Worm (Caenorhabditis elegans) whole organism, late embryonic: ENCODE results near the gene M04D8.5.

Experiments used
- C08G9.2 ChIP-seq: sonication (generic microtip); optimal IDR thresholded peaks from 2 replicates; lab custom pipeline; 2016; ENCODE audit warnings: mild to moderate bottlenecking, missing genetic modification characterization, moderate library complexity, missing compliant biosample characterization
- C38D4.7 ChIP-seq: fragments of 200-800 bp; sonication (Bioruptor generic); optimal IDR thresholded peaks from 2 replicates; lab custom pipeline; 2018; ENCODE audit warnings: mild to moderate bottlenecking, missing genetic modification characterization, moderate library complexity, missing compliant biosample characterization
- F13H6.1 ChIP-seq: sonication (generic microtip); optimal IDR thresholded peaks from 2 replicates; lab custom pipeline; 2016; ENCODE audit warnings: missing genetic modification characterization, missing compliant biosample characterization
- K02D7.2 ChIP-seq: sonication (generic microtip); optimal IDR thresholded peaks from 2 replicates; lab custom pipeline; 2017; ENCODE audit warnings: mild to moderate bottlenecking, missing genetic modification characterization, missing compliant biosample characterization
- K09A11.1 ChIP-seq: sonication (generic microtip); optimal IDR thresholded peaks from 2 replicates; lab custom pipeline; 2017; ENCODE audit warnings: antibody characterized with exemption, mild to moderate bottlenecking, missing genetic modification characterization, missing compliant biosample characterization; ENCODE audit not compliant: insufficient read depth
- T23F11.4 ChIP-seq: fragments of 200-800 bp; sonication (Bioruptor generic); optimal IDR thresholded peaks from 2 replicates; lab custom pipeline; 2018; ENCODE audit warnings: mild to moderate bottlenecking, missing genetic modification characterization, missing compliant biosample characterization
- ahr-1 ChIP-seq: sonication (generic microtip); optimal IDR thresholded peaks from 2 replicates; lab custom pipeline; 2016; ENCODE audit warnings: missing genetic modification characterization, missing compliant biosample characterization
- ceh-14 ChIP-seq: sonication (generic microtip); optimal IDR thresholded peaks from 2 replicates; lab custom pipeline; 2016; ENCODE audit warnings: missing genotype, missing genetic modification characterization, missing compliant biosample characterization
- ceh-18 ChIP-seq: sonication (generic microtip); optimal IDR thresholded peaks from 2 replicates; lab custom pipeline; 2016; ENCODE audit warnings: missing genetic modification characterization, missing compliant biosample characterization
- ceh-19 ChIP-seq: fragments of 200-800 bp; sonication (Bioruptor generic); optimal IDR thresholded peaks from 2 replicates; lab custom pipeline; 2018; ENCODE audit warnings: mild to moderate bottlenecking, missing genetic modification characterization, missing compliant biosample characterization
- ceh-2 ChIP-seq: sonication (generic microtip); optimal IDR thresholded peaks from 2 replicates; lab custom pipeline; 2016; ENCODE audit warnings: missing genotype, missing genetic modification characterization, missing compliant biosample characterization
- ceh-31 ChIP-seq: sonication (generic microtip); optimal IDR thresholded peaks from 2 replicates; lab custom pipeline; 2016; ENCODE audit warnings: missing genetic modification characterization, missing compliant biosample characterization
- ceh-34 ChIP-seq: sonication (generic microtip); optimal IDR thresholded peaks from 2 replicates; lab custom pipeline; 2016; ENCODE audit warnings: mild to moderate bottlenecking, missing genetic modification characterization, missing compliant biosample characterization
- ceh-45 ChIP-seq: fragments of 200-800 bp; sonication (Bioruptor generic); IDR thresholded peaks from 2 replicates; pipeline ENCODE4 v1.3.6; 2022; ENCODE audit warnings: missing genetic modification reagents, missing genetic modification characterization, missing compliant biosample characterization
- ceh-48 ChIP-seq: sonication (generic microtip); optimal IDR thresholded peaks from 2 replicates; lab custom pipeline; 2016; ENCODE audit warnings: missing genetic modification characterization, inconsistent platforms, missing compliant biosample characterization
- che-1 ChIP-seq: sonication (generic microtip); optimal IDR thresholded peaks from 2 replicates; lab custom pipeline; 2016; ENCODE audit warnings: mild to moderate bottlenecking, missing genetic modification characterization, missing compliant biosample characterization
- dve-1 ChIP-seq: sonication (generic microtip); optimal IDR thresholded peaks from 2 replicates; lab custom pipeline; 2017; ENCODE audit warnings: antibody characterized with exemption, mild to moderate bottlenecking, missing genetic modification characterization, missing compliant biosample characterization
- elt-2 ChIP-seq: sonication (generic microtip); optimal IDR thresholded peaks from 2 replicates; lab custom pipeline; 2016; ENCODE audit warnings: missing genetic modification reagents, missing genetic modification characterization, missing compliant biosample characterization
- elt-4 ChIP-seq: sonication (generic microtip); optimal IDR thresholded peaks from 2 replicates; lab custom pipeline; 2016; ENCODE audit warnings: missing genetic modification characterization, missing compliant biosample characterization
- ets-4 ChIP-seq: sonication (generic microtip); optimal IDR thresholded peaks from 2 replicates; lab custom pipeline; 2016; ENCODE audit warnings: missing genetic modification characterization, missing compliant biosample characterization
- eyg-1 ChIP-seq: sonication (generic microtip); optimal IDR thresholded peaks from 2 replicates; lab custom pipeline; 2016; ENCODE audit warnings: missing genotype, missing genetic modification characterization, missing compliant biosample characterization
- fax-1 ChIP-seq: sonication (generic microtip); optimal IDR thresholded peaks from 2 replicates; lab custom pipeline; 2016; ENCODE audit warnings: missing genotype, missing genetic modification characterization, missing compliant biosample characterization
- fkh-10 ChIP-seq: fragments of 150-350 bp; optimal IDR thresholded peaks from 2 replicates; lab custom pipeline; 2014; ENCODE audit warnings: missing biosample characterization, missing genetic modification reagents, missing genetic modification characterization
- fkh-6 ChIP-seq: sonication (generic microtip); optimal IDR thresholded peaks from 2 replicates; lab custom pipeline; 2016; ENCODE audit warnings: missing genetic modification characterization, missing compliant biosample characterization
- gmeb-2 ChIP-seq: sonication (generic microtip); optimal IDR thresholded peaks from 2 replicates; lab custom pipeline; 2016; ENCODE audit warnings: missing genetic modification characterization, inconsistent platforms, missing compliant biosample characterization
- hlh-15 ChIP-seq: sonication (generic microtip); optimal IDR thresholded peaks from 2 replicates; lab custom pipeline; 2016; ENCODE audit warnings: missing genetic modification characterization, missing compliant biosample characterization
- hlh-30 ChIP-seq: sonication (generic microtip); optimal IDR thresholded peaks from 2 replicates; lab custom pipeline; 2017; ENCODE audit warnings: antibody characterized with exemption, missing genetic modification characterization, missing compliant biosample characterization; ENCODE audit not compliant: insufficient read depth
- hlh-8 ChIP-seq: sonication (generic microtip); optimal IDR thresholded peaks from 2 replicates; lab custom pipeline; 2016; ENCODE audit warnings: missing genotype, missing genetic modification characterization, missing compliant biosample characterization
- lin-11 ChIP-seq: fragments of 200-800 bp; sonication (Bioruptor generic); optimal IDR thresholded peaks from 2 replicates; lab custom pipeline; 2018; ENCODE audit warnings: mild to moderate bottlenecking, missing genetic modification characterization, missing compliant biosample characterization
- mec-3 ChIP-seq: sonication (generic microtip); optimal IDR thresholded peaks from 2 replicates; lab custom pipeline; 2016; ENCODE audit warnings: borderline replicate concordance, missing genetic modification characterization, missing compliant biosample characterization
- nfya-1 ChIP-seq: sonication (generic microtip); optimal IDR thresholded peaks from 2 replicates; lab custom pipeline; 2017; ENCODE audit warnings: missing genetic modification characterization, mild to moderate bottlenecking, missing compliant biosample characterization, antibody characterized with exemption, moderate library complexity
- nhr-11 ChIP-seq: fragments of 150-350 bp; optimal IDR thresholded peaks from 2 replicates; lab custom pipeline; 2014; ENCODE audit warnings: missing biosample characterization, missing genetic modification characterization
- npax-4 ChIP-seq: sonication (generic microtip); optimal IDR thresholded peaks from 2 replicates; lab custom pipeline; 2016; ENCODE audit warnings: missing genetic modification characterization, missing compliant biosample characterization
- odd-2 ChIP-seq: sonication (generic microtip); optimal IDR thresholded peaks from 2 replicates; lab custom pipeline; 2017; ENCODE audit warnings: antibody characterized with exemption, mild to moderate bottlenecking, missing genetic modification characterization, missing compliant biosample characterization
- pag-3 ChIP-seq: sonication (generic microtip); optimal IDR thresholded peaks from 2 replicates; lab custom pipeline; 2016; ENCODE audit warnings: missing compliant biosample characterization, missing genetic modification characterization, borderline replicate concordance
- pat-9 ChIP-seq: fragments of 200-800 bp; sonication (Bioruptor generic); optimal IDR thresholded peaks from 2 replicates; lab custom pipeline; 2018; ENCODE audit warnings: mild to moderate bottlenecking, missing genetic modification characterization, moderate library complexity, missing compliant biosample characterization
- pha-2 ChIP-seq: sonication (generic microtip); optimal IDR thresholded peaks from 2 replicates; lab custom pipeline; 2017; ENCODE audit warnings: mild to moderate bottlenecking, missing genetic modification characterization, missing compliant biosample characterization
- pha-4 ChIP-seq: fragments of 150-350 bp; optimal IDR thresholded peaks from 2 replicates; lab custom pipeline; 2018; ENCODE audit warnings: missing biosample characterization, missing genetic modification reagents, missing genetic modification characterization
- ref-2 ChIP-seq: sonication (generic microtip); optimal IDR thresholded peaks from 2 replicates; lab custom pipeline; 2016; ENCODE audit warnings: missing genetic modification characterization, missing compliant biosample characterization
- rnt-1 ChIP-seq: sonication (generic microtip); optimal IDR thresholded peaks from 2 replicates; lab custom pipeline; 2016; ENCODE audit warnings: missing genetic modification characterization, missing compliant biosample characterization
- sdc-2 ChIP-seq: sonication (generic microtip); optimal IDR thresholded peaks from 2 replicates; lab custom pipeline; 2016; ENCODE audit warnings: missing genotype, missing genetic modification characterization, missing compliant biosample characterization
- tbx-2 ChIP-seq: sonication (generic microtip); optimal IDR thresholded peaks from 2 replicates; lab custom pipeline; 2016; ENCODE audit warnings: missing genetic modification characterization, missing compliant biosample characterization
- tbx-7 ChIP-seq: sonication (generic microtip); optimal IDR thresholded peaks from 2 replicates; lab custom pipeline; 2016; ENCODE audit warnings: missing genotype, missing genetic modification characterization, missing compliant biosample characterization
- unc-3 ChIP-seq, 2 experiments: fragments of 200-800 bp in 1 of 2; sonication (Bioruptor generic) in 1 of 2; sonication (generic microtip) in 1 of 2; conservative IDR thresholded peaks in 1 of 2; optimal IDR thresholded peaks in 1 of 2; 2 replicates each; pipeline versions ENCODE4 v1.3.6 to Lab custom; 2016 to 2022; ENCODE audit warnings: missing compliant biosample characterization in 2 of 2, missing genetic modification characterization in 2 of 2, missing genetic modification reagents in 1 of 2
- unc-86 ChIP-seq: sonication (generic microtip); optimal IDR thresholded peaks from 2 replicates; lab custom pipeline; 2016; ENCODE audit warnings: missing genetic modification characterization, missing compliant biosample characterization
- zip-5 ChIP-seq: sonication (generic microtip); optimal IDR thresholded peaks from 2 replicates; lab custom pipeline; 2016; ENCODE audit warnings: missing genetic modification characterization, missing compliant biosample characterization
- ztf-16 ChIP-seq: sonication (generic microtip); optimal IDR thresholded peaks from 2 replicates; lab custom pipeline; 2017; ENCODE audit warnings: missing genetic modification characterization, missing compliant biosample characterization

Gene M04D8.5

ce11 chrIII:10064140-10064539 is 31.0 kb upstream of the M04D8.5 start, which contains the start of gene ekl-6:
Gene ekl-6 (plus strand): TSS chrIII:10064404.
- TF ChIP-seq hlh-15 (tag; lab: Kevin White, UChicago) (no peak), nfya-1 (tag; lab: Kevin White, UChicago) (no peak), pha-4 (tag; lab: Kevin White, UChicago) (no peak), ahr-1 (tag; lab: Kevin White, UChicago) (no peak), ztf-16 (tag; lab: Kevin White, UChicago) (no peak), ceh-45 (no peak), sdc-2 (tag; lab: Kevin White, UChicago) (peak; percentile 16), C38D4.7 (GFP tag; lab: Kevin White, UChicago) (no peak), C08G9.2 (tag; lab: Kevin White, UChicago) (peak; percentile 84), hlh-8 (tag; lab: Kevin White, UChicago) (peak; percentile 61), F13H6.1 (peak; percentile 40), che-1 (tag; lab: Kevin White, UChicago) (no peak), dve-1 (tag; lab: Kevin White, UChicago) (no peak), mec-3 (tag; lab: Kevin White, UChicago) (peak; percentile 35), tbx-7 (tag; lab: Kevin White, UChicago) (peak; percentile 83), ceh-31 (tag; lab: Kevin White, UChicago) (peak; percentile 85), K02D7.2 (no peak), fkh-6 (tag; lab: Kevin White, UChicago) (no peak), tbx-2 (peak; percentile 86), zip-5 (tag; lab: Kevin White, UChicago) (peak; percentile 79), eyg-1 (no peak), unc-3 (GFP tag; conservative IDR thresholded peaks at IDR 0.05; lab: Robert Waterston, UW) (no peak), unc-3 (tag; optimal IDR thresholded peaks at IDR 0.05; lab: Kevin White, UChicago) (no peak), ceh-18 (tag; lab: Kevin White, UChicago) (no peak), ceh-19 (no peak), elt-2 (tag; lab: Kevin White, UChicago) (peak; percentile 53), unc-86 (tag; lab: Kevin White, UChicago) (peak; percentile 14), ets-4 (tag; lab: Kevin White, UChicago) (peak; percentile 74), ceh-2 (tag; lab: Kevin White, UChicago) (peak; percentile 90), ceh-48 (tag; lab: Kevin White, UChicago) (peak; percentile 42), rnt-1 (tag; lab: Kevin White, UChicago) (peak; percentile 15), ceh-14 (tag; lab: Kevin White, UChicago) (peak; percentile 21), fax-1 (tag; lab: Kevin White, UChicago) (peak; percentile 11), gmeb-2 (tag; lab: Kevin White, UChicago) (no peak), ref-2 (tag; lab: Kevin White, UChicago) (peak; percentile 76)

DNA sequence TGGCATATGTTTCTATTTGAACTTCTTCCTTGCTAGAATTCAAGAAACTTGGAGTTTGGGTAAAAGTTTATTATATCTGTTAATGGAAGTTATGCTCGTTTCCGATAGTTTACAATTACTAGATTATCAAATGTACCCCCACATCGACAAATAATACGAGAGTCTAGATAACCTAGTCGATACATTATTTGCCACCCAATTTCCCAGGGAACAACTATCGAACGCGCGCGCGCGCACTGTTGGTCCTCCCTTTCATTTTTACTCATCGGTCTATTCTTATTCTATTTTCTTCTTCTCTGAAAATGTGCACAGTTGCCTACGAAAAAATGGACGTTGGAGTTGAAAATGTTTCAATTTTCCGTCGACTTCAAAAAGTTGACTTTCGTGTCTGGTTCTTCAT is 27.5 kb upstream of the M04D8.5 start, which contains the start of gene T16G12.13:
T16G12.13 (plus strand) TSS at position 293 of the 400 bp plus-strand sequence.
- TF ChIP-seq mec-3 (tag; lab: Kevin White, UChicago): no peak
- TF ChIP-seq K09A11.1: no peak
- no peak for TF ChIP-seq T23F11.4
- no peak for TF ChIP-seq ceh-34 (tag; lab: Kevin White, UChicago)
- TF ChIP-seq odd-2 (tag; lab: Kevin White, UChicago): no peak
- no peak for TF ChIP-seq hlh-30

DNA sequence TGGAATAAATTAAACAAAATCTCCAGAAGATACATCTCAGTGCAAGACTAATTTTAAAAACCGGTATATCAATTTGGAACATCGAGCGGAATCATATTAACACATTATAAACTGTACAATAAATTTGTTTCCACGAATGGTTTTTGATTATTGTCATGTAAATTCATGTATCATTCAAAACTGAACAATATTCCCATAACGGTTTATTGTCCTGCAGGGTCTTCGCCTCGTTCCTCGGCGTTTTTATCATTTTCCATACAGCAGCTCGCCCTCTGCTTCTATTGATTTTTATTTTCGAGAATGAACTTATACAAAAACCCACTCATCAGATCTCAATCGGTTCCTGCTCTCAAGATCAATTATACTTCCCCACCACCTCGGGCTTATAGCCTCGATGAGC is 25.9 kb upstream of the M04D8.5 start, which contains the start of gene T16G12.8:
T16G12.8 (plus strand) TSS at position 301 of the 400 bp plus-strand sequence.
- TF ChIP-seq ceh-19 (no peak), nhr-11 (no peak), npax-4 (tag; lab: Kevin White, UChicago) (no peak), ceh-45 (no peak), ets-4 (tag; lab: Kevin White, UChicago) (no peak), mec-3 (tag; lab: Kevin White, UChicago) (no peak), C08G9.2 (tag; lab: Kevin White, UChicago) (no peak), pag-3 (tag; lab: Kevin White, UChicago) (no peak), elt-4 (tag; lab: Kevin White, UChicago) (no peak), F13H6.1 (no peak), fkh-6 (tag; lab: Kevin White, UChicago) (no peak), ceh-14 (tag; lab: Kevin White, UChicago) (no peak), unc-86 (tag; lab: Kevin White, UChicago) (no peak), ref-2 (tag; lab: Kevin White, UChicago) (no peak), fkh-10 (no peak), lin-11 (tag; lab: Kevin White, UChicago) (no peak), pha-2 (no peak), pat-9 (tag; lab: Kevin White, UChicago) (no peak), unc-3 (GFP tag; conservative IDR thresholded peaks at IDR 0.05; lab: Robert Waterston, UW) (no peak), unc-3 (tag; optimal IDR thresholded peaks at IDR 0.05; lab: Kevin White, UChicago) (no peak), fax-1 (tag; lab: Kevin White, UChicago) (no peak)
